Fruit fly (Drosophila melanogaster) whole organism, prepupa: ENCODE data around the gene Flo2.

Experiments used
- CG11762 ChIP-seq: fragments of 200-800 bp; sonication (Bioruptor generic); optimal IDR thresholded peaks from 3 replicates; lab custom pipeline; 2016; ENCODE audit warnings: missing biosample characterization, missing genetic modification characterization; ENCODE audit not compliant: insufficient read depth
- CG11902 ChIP-seq: fragments of 200-800 bp; sonication (Bioruptor generic); optimal IDR thresholded peaks from 3 replicates; lab custom pipeline; 2016; ENCODE audit warnings: missing biosample characterization, missing genetic modification characterization
- CG4318 ChIP-seq: fragments of 200-800 bp; sonication (Bioruptor generic); optimal IDR thresholded peaks from 3 replicates; lab custom pipeline; 2017; ENCODE audit warnings: missing biosample characterization, mild to moderate bottlenecking, missing genetic modification characterization
- CG6276 ChIP-seq: fragments of 200-800 bp; sonication (Bioruptor generic); optimal IDR thresholded peaks from 2 replicates; lab custom pipeline; 2017; ENCODE audit warnings: missing biosample characterization, mild to moderate bottlenecking, missing genetic modification characterization
- CG6854 ChIP-seq: fragments of 200-800 bp; sonication (Bioruptor generic); optimal IDR thresholded peaks from 2 replicates; lab custom pipeline; 2017; ENCODE audit warnings: missing biosample characterization, mild to moderate bottlenecking, missing genetic modification characterization
- Ets96B ChIP-seq: fragments of 200-800 bp; optimal IDR thresholded peaks from 2 replicates; lab custom pipeline; 2019; ENCODE audit warnings: missing biosample characterization, mild to moderate bottlenecking, missing genetic modification characterization, moderate library complexity
- Gug ChIP-seq: fragments of 200-800 bp; sonication (Bioruptor generic); IDR thresholded peaks from 2 replicates; pipeline ENCODE4 v1.3.6; 2022; ENCODE audit warnings: missing biosample characterization, missing genetic modification characterization
- Hr39 ChIP-seq: fragments of 200-800 bp; sonication (Bioruptor generic); optimal IDR thresholded peaks from 2 replicates; lab custom pipeline; 2016; ENCODE audit warnings: missing biosample characterization, missing genetic modification characterization
- Lpt ChIP-seq: fragments of 200-800 bp; sonication (Bioruptor generic); optimal IDR thresholded peaks from 3 replicates; lab custom pipeline; 2016; ENCODE audit warnings: missing biosample characterization, missing genetic modification characterization
- cyc ChIP-seq: fragments of 200-800 bp; sonication (Bioruptor generic); optimal IDR thresholded peaks from 3 replicates; lab custom pipeline; 2016; ENCODE audit warnings: missing biosample characterization, missing genetic modification characterization
- dsx ChIP-seq: fragments of 200-800 bp; optimal IDR thresholded peaks from 3 replicates; lab custom pipeline; 2019; ENCODE audit warnings: missing biosample characterization, mild to moderate bottlenecking, missing genetic modification characterization, moderate library complexity; ENCODE audit not compliant: poor library complexity, severe bottlenecking
- lz ChIP-seq: fragments of 200-800 bp; sonication (Bioruptor generic); optimal IDR thresholded peaks from 3 replicates; lab custom pipeline; 2016; ENCODE audit warnings: missing biosample characterization, missing genetic modification characterization

- TF ChIP-seq Hr39 (GFP tag; lab: Kevin White, UChicago) (peak; percentile 65), Ets96B (tag; lab: Kevin White, UChicago) (peak; percentile 85), CG6276 (peak; percentile 89), CG11762 (GFP tag; lab: Kevin White, UChicago) (peak; percentile 85), Gug (GFP tag; lab: Robert Waterston, UW) (peak; percentile 77), cyc (GFP tag; lab: Kevin White, UChicago) (peak; percentile 76), CG11902 (peak; percentile 49), CG6854 (GFP tag; lab: Kevin White, UChicago) (peak; percentile 68), CG4318 (GFP tag; lab: Kevin White, UChicago) (peak; percentile 83), dsx (GFP tag; lab: Kevin White, UChicago) (peak; percentile 81), lz (GFP tag; lab: Kevin White, UChicago) (peak; percentile 79), Lpt (peak; percentile 87)
Measured at dm6 chrX:14848755-14849354, 9.7 kb downstream of the Flo2 start, which contains the start of gene CG9522.
